Worm (Caenorhabditis elegans) whole organism, late embryonic: ENCODE measurements around the gene oef-1.
"Not testable (repeated sequence)": the region's sequence is repeated elsewhere in the genome, so short reads cannot be mapped to it uniquely, and the experiment has no call there.

Source experiments
- C08G9.2 ChIP-seq: sonication (generic microtip); optimal IDR thresholded peaks from 2 replicates; lab custom pipeline; 2016; ENCODE audit warnings: mild to moderate bottlenecking, missing genetic modification characterization, moderate library complexity, missing compliant biosample characterization
- C38D4.7 ChIP-seq: fragments of 200-800 bp; sonication (Bioruptor generic); optimal IDR thresholded peaks from 2 replicates; lab custom pipeline; 2018; ENCODE audit warnings: mild to moderate bottlenecking, missing genetic modification characterization, moderate library complexity, missing compliant biosample characterization
- F13H6.1 ChIP-seq: sonication (generic microtip); optimal IDR thresholded peaks from 2 replicates; lab custom pipeline; 2016; ENCODE audit warnings: missing genetic modification characterization, missing compliant biosample characterization
- K02D7.2 ChIP-seq: sonication (generic microtip); optimal IDR thresholded peaks from 2 replicates; lab custom pipeline; 2017; ENCODE audit warnings: mild to moderate bottlenecking, missing genetic modification characterization, missing compliant biosample characterization
- T23F11.4 ChIP-seq: fragments of 200-800 bp; sonication (Bioruptor generic); optimal IDR thresholded peaks from 2 replicates; lab custom pipeline; 2018; ENCODE audit warnings: mild to moderate bottlenecking, missing genetic modification characterization, missing compliant biosample characterization
- Y22D7AL.16 ChIP-seq: sonication (generic microtip); optimal IDR thresholded peaks from 2 replicates; lab custom pipeline; 2016; ENCODE audit warnings: missing genetic modification characterization, missing compliant biosample characterization
- ahr-1 ChIP-seq: sonication (generic microtip); optimal IDR thresholded peaks from 2 replicates; lab custom pipeline; 2016; ENCODE audit warnings: missing genetic modification characterization, missing compliant biosample characterization
- ama-1 ChIP-seq: fragments of 150-350 bp; optimal IDR thresholded peaks from 2 replicates; lab custom pipeline; 2014
- ceh-18 ChIP-seq: sonication (generic microtip); optimal IDR thresholded peaks from 2 replicates; lab custom pipeline; 2016; ENCODE audit warnings: missing genetic modification characterization, missing compliant biosample characterization
- ceh-2 ChIP-seq: sonication (generic microtip); optimal IDR thresholded peaks from 2 replicates; lab custom pipeline; 2016; ENCODE audit warnings: missing genotype, missing genetic modification characterization, missing compliant biosample characterization
- ceh-22 ChIP-seq: sonication (generic microtip); optimal IDR thresholded peaks from 2 replicates; lab custom pipeline; 2017; ENCODE audit warnings: missing biosample characterization, missing genetic modification characterization
- ceh-24 ChIP-seq: sonication (generic microtip); optimal IDR thresholded peaks from 2 replicates; lab custom pipeline; 2016; ENCODE audit warnings: mild to moderate bottlenecking, missing genetic modification characterization, missing compliant biosample characterization
- ceh-34 ChIP-seq: sonication (generic microtip); optimal IDR thresholded peaks from 2 replicates; lab custom pipeline; 2016; ENCODE audit warnings: mild to moderate bottlenecking, missing genetic modification characterization, missing compliant biosample characterization
- ceh-45 ChIP-seq: fragments of 200-800 bp; sonication (Bioruptor generic); IDR thresholded peaks from 2 replicates; pipeline ENCODE4 v1.3.6; 2022; ENCODE audit warnings: missing genetic modification reagents, missing genetic modification characterization, missing compliant biosample characterization
- che-1 ChIP-seq: sonication (generic microtip); optimal IDR thresholded peaks from 2 replicates; lab custom pipeline; 2016; ENCODE audit warnings: mild to moderate bottlenecking, missing genetic modification characterization, missing compliant biosample characterization
- elt-2 ChIP-seq: sonication (generic microtip); optimal IDR thresholded peaks from 2 replicates; lab custom pipeline; 2016; ENCODE audit warnings: missing genetic modification reagents, missing genetic modification characterization, missing compliant biosample characterization
- ets-4 ChIP-seq: sonication (generic microtip); optimal IDR thresholded peaks from 2 replicates; lab custom pipeline; 2016; ENCODE audit warnings: missing genetic modification characterization, missing compliant biosample characterization
- eyg-1 ChIP-seq: sonication (generic microtip); optimal IDR thresholded peaks from 2 replicates; lab custom pipeline; 2016; ENCODE audit warnings: missing genotype, missing genetic modification characterization, missing compliant biosample characterization
- gmeb-2 ChIP-seq: sonication (generic microtip); optimal IDR thresholded peaks from 2 replicates; lab custom pipeline; 2016; ENCODE audit warnings: missing genetic modification characterization, inconsistent platforms, missing compliant biosample characterization
- hlh-13 ChIP-seq: fragments of 200-800 bp; sonication (Bioruptor generic); optimal IDR thresholded peaks from 2 replicates; lab custom pipeline; 2018; ENCODE audit warnings: mild to moderate bottlenecking, missing genetic modification characterization, missing compliant biosample characterization
- hlh-30 ChIP-seq: sonication (generic microtip); optimal IDR thresholded peaks from 2 replicates; lab custom pipeline; 2017; ENCODE audit warnings: antibody characterized with exemption, missing genetic modification characterization, missing compliant biosample characterization; ENCODE audit not compliant: insufficient read depth
- hlh-6 ChIP-seq: sonication (generic microtip); optimal IDR thresholded peaks from 2 replicates; lab custom pipeline; 2016; ENCODE audit warnings: missing genotype, missing genetic modification characterization, missing compliant biosample characterization
- lim-6 ChIP-seq: sonication (generic microtip); optimal IDR thresholded peaks from 2 replicates; lab custom pipeline; 2016; ENCODE audit warnings: missing genetic modification characterization, missing compliant biosample characterization
- lin-11 ChIP-seq: fragments of 200-800 bp; sonication (Bioruptor generic); optimal IDR thresholded peaks from 2 replicates; lab custom pipeline; 2018; ENCODE audit warnings: mild to moderate bottlenecking, missing genetic modification characterization, missing compliant biosample characterization
- madf-2 ChIP-seq: sonication (generic microtip); optimal IDR thresholded peaks from 2 replicates; lab custom pipeline; 2017; ENCODE audit warnings: missing genetic modification characterization, missing compliant biosample characterization
- mec-3 ChIP-seq: sonication (generic microtip); optimal IDR thresholded peaks from 2 replicates; lab custom pipeline; 2016; ENCODE audit warnings: borderline replicate concordance, missing genetic modification characterization, missing compliant biosample characterization
- nfya-1 ChIP-seq: sonication (generic microtip); optimal IDR thresholded peaks from 2 replicates; lab custom pipeline; 2017; ENCODE audit warnings: missing genetic modification characterization, mild to moderate bottlenecking, missing compliant biosample characterization, antibody characterized with exemption, moderate library complexity
- nhr-11 ChIP-seq: fragments of 150-350 bp; optimal IDR thresholded peaks from 2 replicates; lab custom pipeline; 2014; ENCODE audit warnings: missing biosample characterization, missing genetic modification characterization
- nhr-232 ChIP-seq: sonication (generic microtip); optimal IDR thresholded peaks from 2 replicates; lab custom pipeline; 2016; ENCODE audit warnings: missing genetic modification characterization, missing compliant biosample characterization
- npax-4 ChIP-seq: sonication (generic microtip); optimal IDR thresholded peaks from 2 replicates; lab custom pipeline; 2016; ENCODE audit warnings: missing genetic modification characterization, missing compliant biosample characterization
- odd-2 ChIP-seq: sonication (generic microtip); optimal IDR thresholded peaks from 2 replicates; lab custom pipeline; 2017; ENCODE audit warnings: antibody characterized with exemption, mild to moderate bottlenecking, missing genetic modification characterization, missing compliant biosample characterization
- pag-3 ChIP-seq: sonication (generic microtip); optimal IDR thresholded peaks from 2 replicates; lab custom pipeline; 2016; ENCODE audit warnings: missing compliant biosample characterization, missing genetic modification characterization, borderline replicate concordance
- pat-9 ChIP-seq: fragments of 200-800 bp; sonication (Bioruptor generic); optimal IDR thresholded peaks from 2 replicates; lab custom pipeline; 2018; ENCODE audit warnings: mild to moderate bottlenecking, missing genetic modification characterization, moderate library complexity, missing compliant biosample characterization
- pax-1 ChIP-seq: fragments of 150-350 bp; optimal IDR thresholded peaks from 2 replicates; lab custom pipeline; 2014; ENCODE audit warnings: missing biosample characterization, missing genetic modification characterization
- pha-2 ChIP-seq: sonication (generic microtip); optimal IDR thresholded peaks from 2 replicates; lab custom pipeline; 2017; ENCODE audit warnings: mild to moderate bottlenecking, missing genetic modification characterization, missing compliant biosample characterization
- pqm-1 ChIP-seq: sonication (generic microtip); optimal IDR thresholded peaks from 2 replicates; lab custom pipeline; 2016; ENCODE audit warnings: missing genetic modification characterization, missing compliant biosample characterization
- pros-1 ChIP-seq: fragments of 150-350 bp; optimal IDR thresholded peaks from 2 replicates; lab custom pipeline; 2014; ENCODE audit warnings: missing biosample characterization, missing genetic modification reagents, missing genetic modification characterization
- rnt-1 ChIP-seq: sonication (generic microtip); optimal IDR thresholded peaks from 2 replicates; lab custom pipeline; 2016; ENCODE audit warnings: missing genetic modification characterization, missing compliant biosample characterization
- sox-2 ChIP-seq: fragments of 200-800 bp; sonication (Bioruptor generic); IDR thresholded peaks from 2 replicates; pipeline ENCODE4 v1.3.6; 2022; ENCODE audit warnings: missing genetic modification reagents, missing genetic modification characterization, missing compliant biosample characterization
- sox-4 ChIP-seq: sonication (generic microtip); optimal IDR thresholded peaks from 2 replicates; lab custom pipeline; 2017; ENCODE audit warnings: mild to moderate bottlenecking, missing genetic modification characterization, inconsistent platforms, missing compliant biosample characterization
- tbx-2 ChIP-seq: sonication (generic microtip); optimal IDR thresholded peaks from 2 replicates; lab custom pipeline; 2016; ENCODE audit warnings: missing genetic modification characterization, missing compliant biosample characterization
- unc-3 ChIP-seq, 2 experiments: fragments of 200-800 bp in 1 of 2; sonication (Bioruptor generic) in 1 of 2; sonication (generic microtip) in 1 of 2; conservative IDR thresholded peaks in 1 of 2; optimal IDR thresholded peaks in 1 of 2; 2 replicates each; pipeline versions ENCODE4 v1.3.6 to Lab custom; 2016 to 2022; ENCODE audit warnings: missing compliant biosample characterization in 2 of 2, missing genetic modification characterization in 2 of 2, missing genetic modification reagents in 1 of 2
- unc-86 ChIP-seq: sonication (generic microtip); optimal IDR thresholded peaks from 2 replicates; lab custom pipeline; 2016; ENCODE audit warnings: missing genetic modification characterization, missing compliant biosample characterization
- zip-5 ChIP-seq: sonication (generic microtip); optimal IDR thresholded peaks from 2 replicates; lab custom pipeline; 2016; ENCODE audit warnings: missing genetic modification characterization, missing compliant biosample characterization

Gene oef-1

ce11 chrIV:7563850-7564249 is 15.6 kb downstream of the oef-1 start, which contains the start of gene F32E10.9:
Gene F32E10.9, minus strand, starts transcription at chrIV:7563950.
- TF ChIP-seq nfya-1; pros-1 (tag; lab: Kevin White, UChicago); mec-3 (tag; lab: Kevin White, UChicago): not testable (repeated sequence)

ce11 chrIV:7567557-7568010 is 19.4 kb downstream of the oef-1 start, which contains the start of gene F32E10.8:
Gene F32E10.8, plus strand, starts transcription at chrIV:7567607.
- TF ChIP-seq lin-11 (tag; lab: Kevin White, UChicago) (no peak), pha-2 (tag; lab: Kevin White, UChicago) (no peak)

- no peak for TF ChIP-seq hlh-6
- TF ChIP-seq pqm-1 = no peak
- no peak for TF ChIP-seq ets-4 (tag; lab: Kevin White, UChicago)
- TF ChIP-seq elt-2 (tag; lab: Kevin White, UChicago) = no peak
- no peak for TF ChIP-seq C38D4.7 (GFP tag; lab: Kevin White, UChicago)
- TF ChIP-seq F13H6.1 = no peak
- no peak for TF ChIP-seq pros-1 (tag; lab: Kevin White, UChicago)
- TF ChIP-seq T23F11.4 (GFP tag; lab: Kevin White, UChicago) = no peak
- TF ChIP-seq ceh-45 (GFP tag; lab: Robert Waterston, UW) = no peak
- TF ChIP-seq ama-1 = no peak
- TF ChIP-seq unc-3 (GFP tag; conservative IDR thresholded peaks at IDR 0.05; lab: Robert Waterston, UW) = no peak
- TF ChIP-seq unc-3 (tag; optimal IDR thresholded peaks at IDR 0.05; lab: Kevin White, UChicago) = no peak
- no peak for TF ChIP-seq zip-5 (tag; lab: Kevin White, UChicago)
- TF ChIP-seq hlh-13 (GFP tag; lab: Kevin White, UChicago) = no peak
- no peak for TF ChIP-seq rnt-1 (tag; lab: Kevin White, UChicago)
- no peak for TF ChIP-seq nhr-232 (tag; lab: Kevin White, UChicago)
- TF ChIP-seq ceh-18 (tag; lab: Kevin White, UChicago) = no peak
- TF ChIP-seq Y22D7AL.16 (tag; lab: Kevin White, UChicago) = no peak
- TF ChIP-seq ceh-2 (tag; lab: Kevin White, UChicago) = no peak
Measured at ce11 chrIV:7568593-7568992, 20.4 kb downstream of the oef-1 start, which contains the start of gene clec-180. Gene clec-180, plus strand, starts transcription at chrIV:7568893.

- TF ChIP-seq ceh-24 (tag; lab: Kevin White, UChicago) = peak; percentile 94
- TF ChIP-seq nhr-11 (tag; lab: Kevin White, UChicago) = no peak
- peak; percentile 82 for TF ChIP-seq nfya-1
- peak; percentile 84 for TF ChIP-seq pag-3 (tag; lab: Kevin White, UChicago)
- TF ChIP-seq eyg-1 (tag; lab: Kevin White, UChicago) = peak; percentile 88
- peak; percentile 94 for TF ChIP-seq pha-2 (tag; lab: Kevin White, UChicago)
- peak; percentile 96 for TF ChIP-seq gmeb-2 (tag; lab: Kevin White, UChicago)
- peak; percentile 84 for TF ChIP-seq sox-2
- peak; percentile 96 for TF ChIP-seq sox-4 (tag; lab: Kevin White, UChicago)
- TF ChIP-seq pat-9 = peak; percentile 97
- TF ChIP-seq unc-86 (tag; lab: Kevin White, UChicago) = peak; percentile 94
- TF ChIP-seq mec-3 (tag; lab: Kevin White, UChicago) = peak; percentile 77
- TF ChIP-seq che-1 (tag; lab: Kevin White, UChicago) = peak; percentile 95
- peak; percentile 95 for TF ChIP-seq C38D4.7 (GFP tag; lab: Kevin White, UChicago)
- TF ChIP-seq C08G9.2 (tag; lab: Kevin White, UChicago) = peak; percentile 92
- TF ChIP-seq K02D7.2 (tag; lab: Kevin White, UChicago) = peak; percentile 96
- TF ChIP-seq ceh-22 (tag; lab: Kevin White, UChicago) = peak; percentile 40
- TF ChIP-seq zip-5 (tag; lab: Kevin White, UChicago) = peak; percentile 72
- TF ChIP-seq hlh-30 (tag; lab: Kevin White, UChicago) = peak; percentile 69
- TF ChIP-seq odd-2 = peak; percentile 64
- peak; percentile 96 for TF ChIP-seq madf-2
- peak; percentile 94 for TF ChIP-seq npax-4
- peak; percentile 96 for TF ChIP-seq ceh-45 (GFP tag; lab: Robert Waterston, UW)
- TF ChIP-seq rnt-1 (tag; lab: Kevin White, UChicago) = peak; percentile 94
- TF ChIP-seq hlh-6 = peak; percentile 98
- no peak for TF ChIP-seq pax-1 (tag; lab: Kevin White, UChicago)
- TF ChIP-seq ceh-34 (tag; lab: Kevin White, UChicago) = peak; percentile 93
- TF ChIP-seq ceh-18 (tag; lab: Kevin White, UChicago) = peak; percentile 92
- TF ChIP-seq ahr-1 (tag; lab: Kevin White, UChicago) = peak; percentile 91
- peak; percentile 94 for TF ChIP-seq tbx-2 (tag; lab: Kevin White, UChicago)
- peak; percentile 98 for TF ChIP-seq elt-2 (tag; lab: Kevin White, UChicago)
- TF ChIP-seq lim-6 (tag; lab: Kevin White, UChicago) = peak; percentile 90
- TF ChIP-seq hlh-13 (GFP tag; lab: Kevin White, UChicago) = peak; percentile 96
- TF ChIP-seq ceh-2 (tag; lab: Kevin White, UChicago) = peak; percentile 91
Measured at ce11 chrIV:7573944-7574343, 25.7 kb downstream of the oef-1 start.
